Worm (Caenorhabditis elegans) whole organism, L4 larva: ENCODE measurements around the gene sphr-1.

Experiments used
- F26F4.8 ChIP-seq: fragments of 200-800 bp; sonication (Bioruptor generic); conservative IDR thresholded peaks from 2 replicates; pipeline ENCODE4 v1.3.6; 2022; ENCODE audit warnings: missing genetic modification characterization, missing compliant biosample characterization
- F44E2.7 ChIP-seq: fragments of 200-800 bp; sonication (Bioruptor generic); IDR thresholded peaks from 2 replicates; pipeline ENCODE4 v2.1.2; 2022; ENCODE audit warnings: missing genetic modification characterization, missing compliant biosample characterization
- F49E8.2 ChIP-seq: sonication (generic microtip); optimal IDR thresholded peaks from 2 replicates; lab custom pipeline; 2016; ENCODE audit warnings: missing compliant biosample characterization, mild to moderate bottlenecking, missing genetic modification characterization, borderline replicate concordance
- R02D3.7 ChIP-seq: fragments of 150-350 bp; sonication (generic microtip); optimal IDR thresholded peaks from 3 replicates; lab custom pipeline; 2014; ENCODE audit warnings: missing biosample characterization, missing genetic modification characterization
- Y48G9A.11 ChIP-seq: fragments of 200-800 bp; sonication (Bioruptor generic); IDR thresholded peaks from 2 replicates; pipeline ENCODE4 v1.3.6; 2022; ENCODE audit warnings: missing genetic modification reagents, missing genetic modification characterization, missing compliant biosample characterization
- Y5F2A.4 ChIP-seq: fragments of 200-800 bp; sonication (Bioruptor generic); optimal IDR thresholded peaks from 2 replicates; lab custom pipeline; 2018; ENCODE audit warnings: mild to moderate bottlenecking, missing genetic modification characterization, missing compliant biosample characterization
- Y75B8A.6 ChIP-seq: fragments of 200-800 bp; sonication (Bioruptor generic); IDR thresholded peaks from 2 replicates; pipeline ENCODE4 v1.3.6; 2022; ENCODE audit warnings: missing genetic modification reagents, missing genetic modification characterization, missing compliant biosample characterization
- aly-2 ChIP-seq: sonication (generic microtip); optimal IDR thresholded peaks from 2 replicates; lab custom pipeline; 2018; ENCODE audit warnings: missing biosample characterization, missing genetic modification characterization
- arid-1 ChIP-seq: fragments of 200-800 bp; sonication (Bioruptor generic); conservative IDR thresholded peaks from 2 replicates; pipeline ENCODE4 v1.3.6; 2022; ENCODE audit warnings: missing genetic modification reagents, missing genetic modification characterization, missing compliant biosample characterization
- ceh-20 ChIP-seq: fragments of 200-800 bp; sonication (Bioruptor generic); IDR thresholded peaks from 2 replicates; pipeline ENCODE4 v1.3.6; 2022; ENCODE audit warnings: missing genetic modification reagents, missing genetic modification characterization, missing compliant biosample characterization
- ceh-28 ChIP-seq: fragments of 150-350 bp; optimal IDR thresholded peaks from 2 replicates; lab custom pipeline; 2014; ENCODE audit warnings: missing biosample characterization, missing genetic modification reagents, missing genetic modification characterization
- ceh-44 ChIP-seq: fragments of 200-800 bp; sonication (Bioruptor generic); IDR thresholded peaks from 2 replicates; pipeline ENCODE4 v1.3.6; 2022; ENCODE audit warnings: missing genetic modification reagents, missing genetic modification characterization, missing compliant biosample characterization
- ceh-62 ChIP-seq: sonication (generic microtip); optimal IDR thresholded peaks from 2 replicates; lab custom pipeline; 2017; ENCODE audit warnings: missing biosample characterization, missing genetic modification characterization
- ceh-82 ChIP-seq: sonication (generic microtip); optimal IDR thresholded peaks from 2 replicates; lab custom pipeline; 2017; ENCODE audit warnings: missing biosample characterization, missing genetic modification characterization
- ces-1 ChIP-seq: fragments of 150-350 bp; sonication (generic microtip); optimal IDR thresholded peaks from 4 replicates; lab custom pipeline; 2014; ENCODE audit warnings: missing biosample characterization, missing genetic modification reagents, missing genetic modification characterization
- ctbp-1 ChIP-seq: fragments of 200-800 bp; sonication (Bioruptor generic); IDR thresholded peaks from 2 replicates; pipeline ENCODE4 v1.3.6; 2022; ENCODE audit warnings: missing genetic modification reagents, missing genetic modification characterization, missing compliant biosample characterization
- daf-12 ChIP-seq: fragments of 150-350 bp; optimal IDR thresholded peaks from 2 replicates; lab custom pipeline; 2014; ENCODE audit warnings: missing biosample characterization, missing genetic modification reagents, missing genetic modification characterization
- daf-8 ChIP-seq: fragments of 200-800 bp; sonication (Bioruptor generic); IDR thresholded peaks from 2 replicates; pipeline ENCODE4 v1.3.6; 2022; ENCODE audit warnings: missing genetic modification characterization, missing compliant biosample characterization
- dmd-9 ChIP-seq: fragments of 200-800 bp; sonication (Bioruptor generic); IDR thresholded peaks from 2 replicates; pipeline ENCODE4 v1.3.6; 2022; ENCODE audit warnings: missing genetic modification reagents, missing genetic modification characterization, missing compliant biosample characterization
- dpl-1 ChIP-seq: fragments of 150-350 bp; optimal IDR thresholded peaks from 2 replicates; lab custom pipeline; 2014; ENCODE audit warnings: missing biosample characterization, missing genetic modification reagents, missing genetic modification characterization
- duxl-1 ChIP-seq: sonication (generic microtip); optimal IDR thresholded peaks from 2 replicates; lab custom pipeline; 2016; ENCODE audit warnings: mild to moderate bottlenecking, missing genetic modification characterization, moderate library complexity, missing compliant biosample characterization; ENCODE audit not compliant: poor library complexity
- egl-27 ChIP-seq: sonication (generic microtip); optimal IDR thresholded peaks from 3 replicates; lab custom pipeline; 2017; ENCODE audit warnings: missing biosample characterization, missing genetic modification reagents, missing genetic modification characterization
- egl-43 ChIP-seq: fragments of 200-800 bp; sonication (Bioruptor generic); IDR thresholded peaks from 2 replicates; pipeline ENCODE4 v1.3.6; 2022; ENCODE audit warnings: missing genetic modification reagents, missing genetic modification characterization, missing compliant biosample characterization
- fos-1 ChIP-seq: fragments of 150-350 bp; optimal IDR thresholded peaks from 2 replicates; lab custom pipeline; 2014; ENCODE audit warnings: missing biosample characterization, missing genetic modification characterization
- gei-8 ChIP-seq: fragments of 200-800 bp; sonication (Bioruptor generic); optimal IDR thresholded peaks from 2 replicates; lab custom pipeline; 2018; ENCODE audit warnings: mild to moderate bottlenecking, missing genetic modification characterization, missing compliant biosample characterization
- hif-1 ChIP-seq, 2 experiments: sonication (generic microtip); optimal IDR thresholded peaks; 2 replicates each; lab custom pipeline; 2016 to 2017; ENCODE audit warnings: missing compliant biosample characterization in 2 of 2, missing genetic modification characterization in 2 of 2, missing genetic modification reagents in 2 of 2, missing genotype in 2 of 2, mild to moderate bottlenecking in 1 of 2
- lin-29 ChIP-seq: fragments of 200-800 bp; sonication (Bioruptor generic); IDR thresholded peaks from 2 replicates; pipeline ENCODE4 v1.3.6; 2022; ENCODE audit warnings: missing genetic modification reagents, missing genetic modification characterization, missing compliant biosample characterization
- lin-38 ChIP-seq: fragments of 200-800 bp; sonication (Bioruptor generic); IDR thresholded peaks from 2 replicates; pipeline ENCODE4 v1.3.6; 2022; ENCODE audit warnings: missing genetic modification reagents, missing genetic modification characterization, missing compliant biosample characterization
- madf-9 ChIP-seq: fragments of 200-800 bp; sonication (Bioruptor generic); conservative IDR thresholded peaks from 2 replicates; pipeline ENCODE4 v1.3.6; 2022; ENCODE audit warnings: missing genetic modification reagents, missing genetic modification characterization, missing compliant biosample characterization
- mdl-1 ChIP-seq, 2 experiments: fragments of 150-350 bp in 1 of 2; sonication (generic microtip) in 1 of 2; optimal IDR thresholded peaks; 2 replicates each; lab custom pipeline; 2014 to 2017; ENCODE audit warnings: missing biosample characterization in 2 of 2, missing genetic modification characterization in 2 of 2
- mxl-2 ChIP-seq: fragments of 200-800 bp; sonication (Bioruptor generic); conservative IDR thresholded peaks from 2 replicates; pipeline ENCODE4 v1.3.6; 2022; ENCODE audit warnings: missing genetic modification reagents, missing genetic modification characterization, missing compliant biosample characterization
- nhr-11 ChIP-seq: fragments of 150-350 bp; optimal IDR thresholded peaks from 2 replicates; lab custom pipeline; 2014; ENCODE audit warnings: missing biosample characterization, missing genetic modification characterization
- nhr-25 ChIP-seq: sonication (generic microtip); optimal IDR thresholded peaks from 2 replicates; lab custom pipeline; 2017; ENCODE audit warnings: missing genetic modification characterization, mild to moderate bottlenecking, missing compliant biosample characterization, antibody characterized with exemption, moderate library complexity, borderline replicate concordance; ENCODE audit not compliant: insufficient read depth
- nhr-42 ChIP-seq: fragments of 200-800 bp; sonication (Bioruptor generic); IDR thresholded peaks from 2 replicates; pipeline ENCODE4 v1.3.6; 2022; ENCODE audit warnings: missing genetic modification characterization, missing compliant biosample characterization
- nhr-76 ChIP-seq: fragments of 150-350 bp; optimal IDR thresholded peaks from 2 replicates; lab custom pipeline; 2014; ENCODE audit warnings: missing biosample characterization, missing genetic modification characterization
- pha-4 ChIP-seq, 2 experiments: fragments of 150-350 bp in 1 of 2; fragments of 200-800 bp in 1 of 2; sonication (Bioruptor generic) in 1 of 2; IDR thresholded peaks in 1 of 2; optimal IDR thresholded peaks in 1 of 2; 2 replicates each; pipeline versions ENCODE4 v1.3.6 to Lab custom; 2014 to 2022; ENCODE audit warnings: missing genetic modification characterization in 2 of 2, missing genetic modification reagents in 2 of 2, missing biosample characterization in 1 of 2, missing compliant biosample characterization in 1 of 2
- saeg-2 ChIP-seq: fragments of 200-800 bp; sonication (Bioruptor generic); IDR thresholded peaks from 2 replicates; pipeline ENCODE4 v1.3.6; 2022; ENCODE audit warnings: missing genetic modification reagents, missing genetic modification characterization, missing compliant biosample characterization
- set-16 ChIP-seq: fragments of 200-800 bp; sonication (Bioruptor generic); IDR thresholded peaks from 2 replicates; pipeline ENCODE4 v1.3.6; 2022; ENCODE audit warnings: missing genetic modification reagents, missing genetic modification characterization, missing compliant biosample characterization
- snpc-4 ChIP-seq: fragments of 150-350 bp; optimal IDR thresholded peaks from 2 replicates; lab custom pipeline; 2014; ENCODE audit warnings: missing biosample characterization, missing genetic modification characterization
- spr-3 ChIP-seq: fragments of 200-800 bp; sonication (Bioruptor generic); optimal IDR thresholded peaks from 2 replicates; lab custom pipeline; 2018; ENCODE audit warnings: mild to moderate bottlenecking, missing genetic modification characterization, missing compliant biosample characterization
- tag-97 ChIP-seq: fragments of 200-800 bp; sonication (Bioruptor generic); IDR thresholded peaks from 2 replicates; pipeline ENCODE4 v1.3.6; 2022; ENCODE audit warnings: missing genetic modification characterization, missing compliant biosample characterization
- tra-1 ChIP-seq: fragments of 200-800 bp; sonication (Bioruptor generic); IDR thresholded peaks from 2 replicates; pipeline ENCODE4 v1.3.6; 2022; ENCODE audit warnings: missing genetic modification reagents, missing genetic modification characterization, missing compliant biosample characterization
- unc-130 ChIP-seq: sonication (generic microtip); optimal IDR thresholded peaks from 2 replicates; lab custom pipeline; 2016; ENCODE audit warnings: missing genetic modification reagents, missing genetic modification characterization, missing compliant biosample characterization
- unc-62 ChIP-seq, 3 experiments: fragments of 150-350 bp in 1 of 3; sonication (generic microtip); optimal IDR thresholded peaks in 2 of 3; peaks in 1 of 3; 1 replicate in 1 of 3; 2 replicates in 2 of 3; lab custom pipeline; 2014 to 2017; ENCODE audit warnings: missing biosample characterization in 3 of 3, missing genetic modification characterization in 3 of 3, missing genetic modification reagents in 3 of 3, missing genotype in 1 of 3
- vab-7 ChIP-seq: fragments of 200-800 bp; sonication (Bioruptor generic); IDR thresholded peaks from 2 replicates; pipeline ENCODE4 v1.3.6; 2022; ENCODE audit warnings: missing genetic modification reagents, missing genetic modification characterization, missing compliant biosample characterization
- zfp-2 ChIP-seq: sonication (generic microtip); optimal IDR thresholded peaks from 2 replicates; lab custom pipeline; 2016; ENCODE audit warnings: mild to moderate bottlenecking, missing genetic modification characterization, missing compliant biosample characterization
- zfp-3 ChIP-seq: fragments of 200-800 bp; sonication (Bioruptor generic); conservative IDR thresholded peaks from 2 replicates; pipeline ENCODE4 v1.3.6; 2022; ENCODE audit warnings: missing genetic modification reagents, missing genetic modification characterization, missing compliant biosample characterization
- zip-11 ChIP-seq: fragments of 200-800 bp; sonication (Bioruptor generic); IDR thresholded peaks from 2 replicates; pipeline ENCODE4 v1.3.6; 2022; ENCODE audit warnings: missing genetic modification characterization, missing compliant biosample characterization

sphr-1 gene

DNA sequence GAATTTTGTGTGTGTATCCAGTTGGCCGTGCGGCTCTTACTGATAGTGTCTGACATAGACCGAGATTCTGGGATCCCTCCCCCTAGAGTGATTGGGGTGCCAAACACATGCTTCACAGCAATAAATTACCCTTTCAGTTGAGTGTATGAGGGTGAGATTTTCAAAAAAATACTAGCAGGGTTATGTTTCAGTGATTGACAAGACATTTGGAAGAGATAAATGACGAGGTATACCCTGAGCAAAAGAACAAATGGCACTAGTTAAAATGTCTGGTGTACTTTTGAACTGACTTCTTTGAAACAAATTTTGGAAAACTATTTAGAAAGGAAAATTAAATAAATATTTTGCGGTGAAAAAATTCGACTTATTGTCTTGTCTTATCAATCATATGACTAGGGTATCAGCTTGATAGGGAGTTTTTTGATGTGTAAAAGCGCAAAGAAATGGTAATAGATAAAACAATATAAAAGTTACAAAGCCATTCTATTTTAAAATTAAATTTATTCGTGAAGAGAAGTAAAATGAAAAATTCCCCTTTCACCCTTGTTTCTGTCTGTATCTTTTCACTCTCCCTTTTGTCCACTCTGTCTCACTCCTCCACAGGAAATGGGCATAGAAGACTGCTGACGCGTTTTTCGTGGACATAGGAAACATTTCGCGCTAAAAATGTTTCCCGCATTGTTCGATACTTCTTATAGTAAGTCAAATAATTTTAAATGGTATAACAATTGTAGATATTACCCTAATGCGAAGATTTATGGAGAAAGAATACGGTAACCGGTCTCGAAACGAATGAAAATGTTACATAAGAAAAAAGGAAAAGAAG lies 52.0 kb downstream of the sphr-1 start, which contains the start of gene glo-4 (continued):
- TF ChIP-seq unc-130 (GFP tag; lab: Kevin White, UChicago) (no peak), F49E8.2 (tag; lab: Kevin White, UChicago) (no peak), lin-29 (GFP tag; lab: Robert Waterston, UW) (no peak), unc-62 (GFP tag; optimal IDR thresholded peaks at IDR 0.05 in 1 of 2; lab: Kevin White, UChicago) (peak in 1 of 2 experiments; percentile 93), unc-62 (tag; optimal IDR thresholded peaks at IDR 0.05; lab: Kevin White, UChicago) (no peak), tra-1 (GFP tag; lab: Robert Waterston, UW) (no peak), mxl-2 (GFP tag; lab: Robert Waterston, UW) (no peak), ceh-44 (GFP tag; lab: Robert Waterston, UW) (no peak), R02D3.7 (tag; lab: Kevin White, UChicago) (no peak), tag-97 (GFP tag; lab: Robert Waterston, UW) (no peak), egl-43 (GFP tag; lab: Robert Waterston, UW) (no peak), lin-38 (no peak), Y48G9A.11 (no peak), dmd-9 (no peak), ceh-62 (no peak), nhr-25 (tag; lab: Kevin White, UChicago) (no peak), pha-4 (GFP tag; IDR thresholded peaks at IDR 0.05; lab: Robert Waterston, UW) (no peak), pha-4 (tag; optimal IDR thresholded peaks at IDR 0.05; lab: Kevin White, UChicago) (no peak), fos-1 (tag; lab: Kevin White, UChicago) (no peak), Y75B8A.6 (GFP tag; lab: Robert Waterston, UW) (no peak), ces-1 (GFP tag; lab: Kevin White, UChicago) (no peak), saeg-2 (GFP tag; lab: Robert Waterston, UW) (no peak), nhr-11 (tag; lab: Kevin White, UChicago) (peak; percentile 40), dpl-1 (peak; percentile 80), ceh-82 (tag; lab: Kevin White, UChicago) (no peak), vab-7 (GFP tag; lab: Robert Waterston, UW) (no peak), arid-1 (GFP tag; lab: Robert Waterston, UW) (no peak), nhr-76 (no peak), zfp-3 (no peak), daf-12 (tag; lab: Kevin White, UChicago) (no peak), Y5F2A.4 (GFP tag; lab: Kevin White, UChicago) (no peak), madf-9 (no peak), ctbp-1 (0 out of 2 replicates have a peak, but pooled peaks have one; percentile 50), mdl-1 (tag; optimal IDR thresholded peaks at IDR 0.05; lab: Kevin White, UChicago) (no peak), zip-11 (GFP tag; lab: Robert Waterston, UW) (no peak), nhr-42 (GFP tag; lab: Robert Waterston, UW) (no peak), gei-8 (GFP tag; lab: Kevin White, UChicago) (no peak), set-16 (GFP tag; lab: Robert Waterston, UW) (no peak), F44E2.7 (no peak), egl-27 (no peak), aly-2 (no peak), zfp-2 (tag; lab: Kevin White, UChicago) (no peak), hif-1 (tag; optimal IDR thresholded peaks at IDR 0.05; lab: Kevin White, UChicago) (no peak), F26F4.8 (no peak), duxl-1 (tag; lab: Kevin White, UChicago) (peak; percentile 15), spr-3 (GFP tag; lab: Kevin White, UChicago) (no peak), snpc-4 (tag; lab: Kevin White, UChicago) (no peak), ceh-28 (tag; lab: Kevin White, UChicago) (no peak), daf-8 (GFP tag; lab: Robert Waterston, UW) (no peak), ceh-20 (GFP tag; lab: Robert Waterston, UW) (no peak)
